Worm (Caenorhabditis elegans) whole organism, young adult: Measurements from ENCODE around the gene ceh-48.
A peak's percentile ranks its signal among the peaks of the same experiment; 100 is the strongest.

Experiments
- B0035.1 ChIP-seq: sonication (generic microtip); optimal IDR thresholded peaks from 2 replicates; lab custom pipeline; 2016; ENCODE audit warnings: missing genetic modification characterization, mild to moderate bottlenecking, missing compliant biosample characterization, missing genotype, missing genetic modification reagents
- B0261.1 ChIP-seq: sonication (generic microtip); optimal IDR thresholded peaks from 2 replicates; lab custom pipeline; 2016; ENCODE audit warnings: mild to moderate bottlenecking, missing genetic modification characterization, moderate library complexity, missing compliant biosample characterization
- C06A6.2 ChIP-seq: fragments of 200-800 bp; sonication (Bioruptor generic); conservative IDR thresholded peaks from 2 replicates; pipeline ENCODE4 v1.3.6; 2022; ENCODE audit warnings: missing genetic modification characterization, missing compliant biosample characterization
- C17E4.6 ChIP-seq: fragments of 200-800 bp; sonication (Bioruptor generic); IDR thresholded peaks from 2 replicates; pipeline ENCODE4 v1.3.6; 2022; ENCODE audit warnings: missing genetic modification reagents, missing genetic modification characterization, missing compliant biosample characterization
- D2030.7 ChIP-seq: fragments of 200-800 bp; sonication (Bioruptor generic); IDR thresholded peaks from 2 replicates; pipeline ENCODE4 v1.3.6; 2022; ENCODE audit warnings: missing genetic modification reagents, missing genetic modification characterization, missing compliant biosample characterization
- F37B4.10 ChIP-seq: fragments of 200-800 bp; sonication (Bioruptor generic); IDR thresholded peaks from 2 replicates; pipeline ENCODE4 v1.3.6; 2022; ENCODE audit warnings: missing genetic modification characterization, missing compliant biosample characterization
- F49E8.2 ChIP-seq: sonication (generic microtip); optimal IDR thresholded peaks from 3 replicates; lab custom pipeline; 2017; ENCODE audit warnings: missing genetic modification characterization, mild to moderate bottlenecking, missing compliant biosample characterization, antibody characterized with exemption, moderate library complexity; ENCODE audit not compliant: insufficient read depth
- F55B11.4 ChIP-seq: sonication (generic microtip); optimal IDR thresholded peaks from 2 replicates; lab custom pipeline; 2016; ENCODE audit warnings: missing compliant biosample characterization, missing genetic modification characterization, borderline replicate concordance; ENCODE audit not compliant: insufficient read depth
- K12H6.12 ChIP-seq: fragments of 200-800 bp; sonication (Bioruptor generic); optimal IDR thresholded peaks from 2 replicates; lab custom pipeline; 2018; ENCODE audit warnings: mild to moderate bottlenecking, missing genetic modification characterization, missing compliant biosample characterization
- Y53F4B.3 ChIP-seq: fragments of 200-800 bp; sonication (Bioruptor generic); IDR thresholded peaks from 2 replicates; pipeline ENCODE4 v1.3.6; 2022; ENCODE audit warnings: missing genetic modification reagents, missing genetic modification characterization, missing compliant biosample characterization
- ZK185.1 ChIP-seq: sonication (generic microtip); optimal IDR thresholded peaks from 2 replicates; lab custom pipeline; 2016; ENCODE audit warnings: mild to moderate bottlenecking, missing genetic modification characterization, missing compliant biosample characterization; ENCODE audit not compliant: poor library complexity, severe bottlenecking
- ama-1 ChIP-seq, 3 experiments: fragments of 150-350 bp in 1 of 3; sonication (generic microtip) in 2 of 3; optimal IDR thresholded peaks; 2 replicates each; lab custom pipeline; 2014 to 2018; ENCODE audit warnings: missing biosample characterization in 2 of 3, missing genetic modification characterization in 2 of 3, missing genetic modification reagents in 2 of 3
- aptf-2 ChIP-seq: fragments of 200-800 bp; sonication (Bioruptor generic); conservative IDR thresholded peaks from 2 replicates; pipeline ENCODE4 v1.3.6; 2022; ENCODE audit warnings: missing genetic modification reagents, missing genetic modification characterization, missing compliant biosample characterization
- aptf-3 ChIP-seq: fragments of 200-800 bp; sonication (Bioruptor generic); IDR thresholded peaks from 2 replicates; pipeline ENCODE4 v1.3.6; 2022; ENCODE audit warnings: missing genetic modification characterization, missing compliant biosample characterization
- atf-7 ChIP-seq: sonication (generic microtip); optimal IDR thresholded peaks from 2 replicates; lab custom pipeline; 2017; ENCODE audit warnings: mild to moderate bottlenecking, missing genetic modification characterization, missing compliant biosample characterization
- cebp-1 ChIP-seq, 2 experiments: fragments of 200-800 bp in 1 of 2; sonication (Bioruptor generic) in 1 of 2; sonication (generic microtip) in 1 of 2; IDR thresholded peaks in 1 of 2; optimal IDR thresholded peaks in 1 of 2; 2 replicates each; pipeline versions ENCODE4 v1.3.6 to Lab custom; 2017 to 2022; ENCODE audit warnings: missing compliant biosample characterization in 2 of 2, missing genetic modification characterization in 2 of 2, mild to moderate bottlenecking in 1 of 2, missing genetic modification reagents in 1 of 2, moderate library complexity in 1 of 2
- cebp-2 ChIP-seq: fragments of 200-800 bp; sonication (Bioruptor generic); IDR thresholded peaks from 2 replicates; pipeline ENCODE4 v1.3.6; 2022; ENCODE audit warnings: missing genetic modification characterization, missing compliant biosample characterization
- ceh-27 ChIP-seq: fragments of 200-800 bp; sonication (Bioruptor generic); optimal IDR thresholded peaks from 2 replicates; lab custom pipeline; 2018; ENCODE audit warnings: mild to moderate bottlenecking, missing genetic modification characterization, moderate library complexity, missing compliant biosample characterization
- ceh-40 ChIP-seq: fragments of 200-800 bp; sonication (Bioruptor generic); IDR thresholded peaks from 2 replicates; pipeline ENCODE4 v1.3.6; 2022; ENCODE audit warnings: missing genetic modification characterization, missing compliant biosample characterization
- ceh-91 ChIP-seq: fragments of 200-800 bp; sonication (Bioruptor generic); IDR thresholded peaks from 2 replicates; pipeline ENCODE4 v1.3.6; 2022; ENCODE audit warnings: missing genetic modification reagents, missing genetic modification characterization, missing compliant biosample characterization
- ets-4 ChIP-seq: fragments of 200-800 bp; sonication (Bioruptor generic); optimal IDR thresholded peaks from 2 replicates; lab custom pipeline; 2018; ENCODE audit warnings: mild to moderate bottlenecking, missing genetic modification characterization, missing compliant biosample characterization
- fkh-3 ChIP-seq: sonication (generic microtip); optimal IDR thresholded peaks from 2 replicates; lab custom pipeline; 2016; ENCODE audit warnings: mild to moderate bottlenecking, missing genetic modification characterization, missing compliant biosample characterization
- gei-17 ChIP-seq: fragments of 200-800 bp; sonication (Bioruptor generic); optimal IDR thresholded peaks from 2 replicates; lab custom pipeline; 2018; ENCODE audit warnings: mild to moderate bottlenecking, missing genetic modification characterization, missing compliant biosample characterization
- hmg-20 ChIP-seq: fragments of 200-800 bp; sonication (Bioruptor generic); IDR thresholded peaks from 2 replicates; pipeline ENCODE4 v1.3.6; 2022; ENCODE audit warnings: missing genetic modification reagents, missing genetic modification characterization, missing compliant biosample characterization
- hsf-1 ChIP-seq: fragments of 200-800 bp; sonication (Bioruptor generic); IDR thresholded peaks from 2 replicates; pipeline ENCODE4 v1.3.6; 2022; ENCODE audit warnings: missing genetic modification reagents, missing genetic modification characterization, missing compliant biosample characterization
- lag-1 ChIP-seq: fragments of 200-800 bp; sonication (Bioruptor generic); IDR thresholded peaks from 2 replicates; pipeline ENCODE4 v1.3.6; 2022; ENCODE audit warnings: missing genetic modification reagents, missing genetic modification characterization, missing compliant biosample characterization
- let-607 ChIP-seq, 2 experiments: fragments of 200-800 bp in 1 of 2; sonication (Bioruptor generic) in 1 of 2; sonication (generic microtip) in 1 of 2; optimal IDR thresholded peaks; 2 replicates each; lab custom pipeline; 2016 to 2018; ENCODE audit warnings: mild to moderate bottlenecking in 2 of 2, missing compliant biosample characterization in 2 of 2, missing genetic modification characterization in 2 of 2, moderate library complexity in 2 of 2, missing genotype in 1 of 2
- lin-26 ChIP-seq: fragments of 200-800 bp; sonication (Bioruptor generic); IDR thresholded peaks from 2 replicates; pipeline ENCODE4 v1.3.6; 2022; ENCODE audit warnings: missing genetic modification reagents, missing genetic modification characterization, missing compliant biosample characterization
- lin-35 ChIP-seq, 3 experiments: fragments of 150-350 bp in 2 of 3; sonication (generic microtip) in 1 of 3; optimal IDR thresholded peaks; 2 replicates each; lab custom pipeline; 2014 to 2018; ENCODE audit warnings: missing biosample characterization in 3 of 3, missing genetic modification characterization in 3 of 3, missing genetic modification reagents in 3 of 3
- lin-54 ChIP-seq: fragments of 200-800 bp; sonication (Bioruptor generic); optimal IDR thresholded peaks from 2 replicates; lab custom pipeline; 2018; ENCODE audit warnings: mild to moderate bottlenecking, missing genetic modification characterization, missing compliant biosample characterization
- madf-6 ChIP-seq: fragments of 200-800 bp; sonication (Bioruptor generic); IDR thresholded peaks from 2 replicates; pipeline ENCODE4 v1.3.6; 2022; ENCODE audit warnings: missing genetic modification reagents, missing genetic modification characterization, missing compliant biosample characterization
- mel-28 ChIP-seq: sonication (generic microtip); optimal IDR thresholded peaks from 2 replicates; lab custom pipeline; 2016; ENCODE audit warnings: borderline replicate concordance, mild to moderate bottlenecking, missing genetic modification characterization, missing compliant biosample characterization
- mes-4 ChIP-seq: sonication (generic microtip); optimal IDR thresholded peaks from 2 replicates; lab custom pipeline; 2016; ENCODE audit warnings: missing genotype, missing genetic modification characterization, missing compliant biosample characterization
- nfya-1 ChIP-seq: sonication (generic microtip); optimal IDR thresholded peaks from 2 replicates; lab custom pipeline; 2017; ENCODE audit warnings: antibody characterized with exemption, missing compliant biosample characterization, missing genetic modification characterization, borderline replicate concordance; ENCODE audit not compliant: insufficient read depth
- nfya-2 ChIP-seq: fragments of 200-800 bp; sonication (Bioruptor generic); IDR thresholded peaks from 2 replicates; pipeline ENCODE4 v1.3.6; 2022; ENCODE audit warnings: missing genetic modification reagents, missing genetic modification characterization, missing compliant biosample characterization
- nhr-120 ChIP-seq: fragments of 200-800 bp; sonication (Bioruptor generic); IDR thresholded peaks from 2 replicates; pipeline ENCODE4 v1.3.6; 2022; ENCODE audit warnings: missing genetic modification characterization, missing compliant biosample characterization
- nhr-80 ChIP-seq: sonication (generic microtip); optimal IDR thresholded peaks from 2 replicates; lab custom pipeline; 2016; ENCODE audit warnings: missing genetic modification characterization, missing compliant biosample characterization
- rec-8 ChIP-seq, 2 experiments: sonication (generic microtip); optimal IDR thresholded peaks; 2 replicates each; lab custom pipeline; 2016; ENCODE audit warnings: mild to moderate bottlenecking in 2 of 2, missing genetic modification characterization in 2 of 2, missing genetic modification reagents in 2 of 2, missing genotype in 2 of 2, missing biosample characterization in 1 of 2, missing compliant biosample characterization in 1 of 2, moderate library complexity in 1 of 2
- sea-2 ChIP-seq: fragments of 200-800 bp; sonication (Bioruptor generic); IDR thresholded peaks from 2 replicates; pipeline ENCODE4 v1.3.6; 2022; ENCODE audit warnings: missing genetic modification characterization, missing compliant biosample characterization
- snpc-1.3 ChIP-seq: sonication (generic microtip); optimal IDR thresholded peaks from 2 replicates; lab custom pipeline; 2017; ENCODE audit warnings: missing genetic modification characterization, mild to moderate bottlenecking, missing compliant biosample characterization, antibody characterized with exemption, moderate library complexity, missing genotype, missing genetic modification reagents; ENCODE audit not compliant: insufficient read depth
- snpc-3.4 ChIP-seq: sonication (generic microtip); optimal IDR thresholded peaks from 2 replicates; lab custom pipeline; 2017; ENCODE audit warnings: missing genetic modification characterization, mild to moderate bottlenecking, missing compliant biosample characterization, antibody characterized with exemption, moderate library complexity, missing genotype, missing genetic modification reagents
- somi-1 ChIP-seq: fragments of 200-800 bp; sonication (Bioruptor generic); optimal IDR thresholded peaks from 2 replicates; lab custom pipeline; 2018; ENCODE audit warnings: mild to moderate bottlenecking, missing genetic modification characterization, missing compliant biosample characterization
- tlf-1 ChIP-seq: fragments of 200-800 bp; sonication (Bioruptor generic); optimal IDR thresholded peaks from 2 replicates; lab custom pipeline; 2018; ENCODE audit warnings: mild to moderate bottlenecking, missing genetic modification characterization, missing compliant biosample characterization
- zim-3 ChIP-seq: sonication (generic microtip); optimal IDR thresholded peaks from 2 replicates; lab custom pipeline; 2017; ENCODE audit warnings: mild to moderate bottlenecking, missing genetic modification characterization, moderate library complexity, missing compliant biosample characterization
- ztf-26 ChIP-seq: sonication (generic microtip); optimal IDR thresholded peaks from 2 replicates; lab custom pipeline; 2017; ENCODE audit warnings: missing genetic modification characterization, missing compliant biosample characterization

The ceh-48 gene

DNA sequence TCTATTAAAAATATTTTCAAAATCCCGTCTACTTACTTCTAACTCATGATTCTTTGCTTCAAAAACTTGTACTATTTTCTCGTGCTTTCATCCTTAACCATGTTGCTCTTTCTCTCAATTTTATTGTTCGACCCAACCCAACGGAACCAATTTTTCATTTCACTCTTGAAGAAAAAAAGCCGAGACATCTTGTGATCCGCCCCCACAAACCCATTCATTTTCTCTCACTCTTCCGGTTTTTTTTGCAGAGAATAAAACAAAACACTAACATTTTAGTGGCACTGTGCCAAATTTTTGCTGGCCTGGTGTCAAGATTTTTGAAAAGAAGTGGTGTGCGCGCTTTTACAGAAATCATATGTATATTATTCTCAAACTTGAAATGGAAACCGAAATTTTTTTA is 24.9 kb downstream of the ceh-48 start:
- TF ChIP-seq snpc-3.4 (tag; lab: Kevin White, UChicago) (no peak), lin-54 (GFP tag; lab: Kevin White, UChicago) (no peak), ets-4 (no peak), Y53F4B.3 (GFP tag; lab: Robert Waterston, UW) (no peak), lag-1 (GFP tag; lab: Robert Waterston, UW) (no peak), C17E4.6 (GFP tag; lab: Robert Waterston, UW) (no peak), ZK185.1 (no peak), ceh-40 (GFP tag; lab: Robert Waterston, UW) (no peak), hmg-20 (no peak)

- TF ChIP-seq F49E8.2: no peak
- no peak for TF ChIP-seq ceh-91
- TF ChIP-seq C06A6.2: no peak
- no peak for TF ChIP-seq snpc-3.4 (tag; lab: Kevin White, UChicago)
- TF ChIP-seq nfya-1 (tag; lab: Kevin White, UChicago): no peak
- no peak for TF ChIP-seq mes-4
- TF ChIP-seq ceh-27: peak; percentile 45
- TF ChIP-seq ama-1 (optimal IDR thresholded peaks at IDR 0.05; lab: Kevin White, UChicago): no peak
- no peak for TF ChIP-seq ama-1 (GFP tag; optimal IDR thresholded peaks at IDR 0.05; lab: Kevin White, UChicago)
- no peak for TF ChIP-seq nhr-120 (GFP tag; lab: Robert Waterston, UW)
- TF ChIP-seq F37B4.10: no peak
- TF ChIP-seq fkh-3 (tag; lab: Kevin White, UChicago): no peak
- peak; percentile 88 for TF ChIP-seq nhr-80 (tag; lab: Kevin White, UChicago)
- TF ChIP-seq K12H6.12 (tag; lab: Kevin White, UChicago): peak; percentile 76
- no peak for TF ChIP-seq nfya-2 (GFP tag; lab: Robert Waterston, UW)
- TF ChIP-seq B0035.1 (tag; lab: Kevin White, UChicago): no peak
- peak; percentile 11 for TF ChIP-seq ztf-26
- no peak for TF ChIP-seq mel-28 (tag; lab: Kevin White, UChicago)
- no peak for TF ChIP-seq zim-3
- peak; percentile 78 for TF ChIP-seq somi-1 (GFP tag; lab: Kevin White, UChicago)
- TF ChIP-seq lin-26 (GFP tag; lab: Robert Waterston, UW): no peak
- TF ChIP-seq lin-35 (GFP tag; optimal IDR thresholded peaks at IDR 0.05; lab: Kevin White, UChicago): peak in 1 of 3 experiments; percentile 52
- TF ChIP-seq atf-7 (tag; lab: Kevin White, UChicago): peak; percentile 76
- TF ChIP-seq cebp-1 (GFP tag; IDR thresholded peaks at IDR 0.05; lab: Robert Waterston, UW): no peak
- peak; percentile 75 for TF ChIP-seq cebp-1 (tag; optimal IDR thresholded peaks at IDR 0.05; lab: Kevin White, UChicago)
- TF ChIP-seq madf-6 (GFP tag; lab: Robert Waterston, UW): no peak
- peak in 1 of 2 experiments; percentile 62 for TF ChIP-seq let-607 (tag; optimal IDR thresholded peaks at IDR 0.05; lab: Kevin White, UChicago)
- no peak for TF ChIP-seq aptf-2
- no peak for TF ChIP-seq snpc-1.3 (tag; lab: Kevin White, UChicago)
- no peak for TF ChIP-seq aptf-3 (GFP tag; lab: Robert Waterston, UW)
- TF ChIP-seq tlf-1 (GFP tag; lab: Kevin White, UChicago): no peak
- TF ChIP-seq gei-17 (GFP tag; lab: Kevin White, UChicago): peak; percentile 20
- no peak for TF ChIP-seq cebp-2
- no peak for TF ChIP-seq hsf-1 (GFP tag; lab: Robert Waterston, UW)
- TF ChIP-seq ceh-40 (GFP tag; lab: Robert Waterston, UW): no peak
- no peak for TF ChIP-seq ets-4
- TF ChIP-seq rec-8 (tag; optimal IDR thresholded peaks at IDR 0.05; lab: Kevin White, UChicago): no peak
- no peak for TF ChIP-seq F55B11.4 (tag; lab: Kevin White, UChicago)
- TF ChIP-seq B0261.1: no peak
- TF ChIP-seq sea-2: no peak
- TF ChIP-seq D2030.7 (GFP tag; lab: Robert Waterston, UW): no peak
These were observed 27.2 kb downstream of the ceh-48 start for ce11 chrIV:6839091-6839522.
